Worm (Caenorhabditis elegans): ENCODE data around the gene K05F1.6.

DNA sequence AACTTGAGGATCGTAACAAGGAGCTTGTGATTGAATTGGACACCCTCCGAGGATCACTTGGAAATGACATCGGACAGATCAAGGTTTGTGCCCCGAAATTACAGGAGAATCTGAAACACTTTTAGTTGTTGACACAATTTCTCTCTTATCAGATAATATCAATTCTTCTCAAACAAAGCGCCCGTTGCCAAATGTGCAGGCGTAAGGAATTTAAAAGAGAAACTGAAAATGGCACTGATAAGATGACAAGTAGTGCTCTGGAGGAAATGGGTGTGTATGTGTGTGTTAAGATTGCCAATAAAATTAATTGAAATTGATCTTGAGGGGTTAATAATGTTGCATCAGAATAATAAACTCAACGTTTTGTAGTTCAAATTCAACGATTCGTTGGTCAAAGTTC is 31.0 kb upstream of the K05F1.6 start:
- TF ChIP-seq lin-13 (tag; optimal IDR thresholded peaks at IDR 0.05) (no peak), nhr-28 (tag; optimal IDR thresholded peaks at IDR 0.05) (no peak), unc-62 (GFP tag; optimal IDR thresholded peaks at IDR 0.05) (no peak), ceh-39 (tag; optimal IDR thresholded peaks at IDR 0.05) (no peak), nhr-76 (tag; optimal IDR thresholded peaks at IDR 0.05) (no peak), snpc-4 (tag; optimal IDR thresholded peaks at IDR 0.05) (no peak), sem-2 (GFP tag; optimal IDR thresholded peaks at IDR 0.05) (no peak), pha-4 (tag; optimal IDR thresholded peaks at IDR 0.05) (no peak), sptf-1 (tag; optimal IDR thresholded peaks at IDR 0.05) (no peak), flh-1 (GFP tag; optimal IDR thresholded peaks at IDR 0.05) (no peak), elt-1 (tag; optimal IDR thresholded peaks at IDR 0.05; ENCODE audit: borderline replicate concordance, insufficient read depth) (no peak)
